3 fruit fly cellular contexts compared by ENCODE assay signal in the genomic region with DNA sequence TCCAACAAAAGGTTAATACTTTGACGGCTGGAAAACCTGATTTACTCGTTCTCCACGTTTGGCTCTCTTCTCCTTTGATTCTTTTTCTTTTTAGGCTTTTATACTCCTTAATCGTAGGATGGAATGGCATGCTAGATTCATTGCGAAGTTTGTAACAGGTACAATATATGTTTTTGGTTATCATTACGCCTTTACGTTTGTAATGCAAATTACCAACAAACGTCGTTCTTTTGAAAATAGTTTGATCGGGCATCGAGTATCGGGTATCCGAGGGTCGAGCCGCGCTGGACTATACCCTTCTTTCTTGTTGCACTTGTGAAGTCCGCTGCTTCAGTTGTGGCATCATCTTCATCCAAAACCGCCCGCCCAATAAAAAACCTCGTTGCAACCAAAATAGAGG.
TF ChIP-seq lines count a peak whose summit lies in the region.

No protein-coding gene starts in this region.

TF ChIP-seq in whole organism, embryonic, 481 proteins besides CTCF, POLR2A, EP300 and RAD21 (continued from another document and continues in another):
- TF ChIP-seq CG9932 (GFP tag; IDR thresholded peaks at IDR 0.05; lab: Robert Waterston, UW) (no peak), ci (GFP tag; IDR thresholded peaks at IDR 0.05; lab: Robert Waterston, UW) (peak; percentile 64; the same call in 2 of the 3 replicates), CG33557 (GFP tag; optimal IDR thresholded peaks at IDR 0.05; lab: Kevin White, UChicago) (peak; percentile 7), lbe (GFP tag; optimal IDR thresholded peaks at IDR 0.05; lab: Kevin White, UChicago) (peak; percentile 72), CG31441 (GFP tag; IDR thresholded peaks at IDR 0.05; lab: Robert Waterston, UW) (0 out of 2 replicates have a peak, but pooled peaks have one; percentile 12), Optix (GFP tag; IDR thresholded peaks at IDR 0.05; lab: Robert Waterston, UW) (0 out of 3 replicates have a peak, but pooled peaks have one; percentile 9), PHDP (tag; optimal IDR thresholded peaks at IDR 0.05; lab: Kevin White, UChicago) (peak; percentile 5), CG14441 (GFP tag; IDR thresholded peaks at IDR 0.05; lab: Robert Waterston, UW) (no peak), CG3281 (GFP tag; optimal IDR thresholded peaks at IDR 0.05; lab: Kevin White, UChicago) (no peak), dmrt11E (tag; optimal IDR thresholded peaks at IDR 0.05; lab: Kevin White, UChicago) (peak; percentile 21), CG18599 (GFP tag; optimal IDR thresholded peaks at IDR 0.05; lab: Kevin White, UChicago) (no peak), Abd-B (GFP tag; optimal IDR thresholded peaks at IDR 0.05; lab: Kevin White, UChicago) (no peak), sens (GFP tag; lab: Kevin White, UChicago) (peak; percentile 72), Xrp1 (GFP tag; IDR thresholded peaks at IDR 0.05; lab: Robert Waterston, UW) (peak; percentile 70), gem (tag; optimal IDR thresholded peaks at IDR 0.05; lab: Kevin White, UChicago) (peak; percentile 18), CG2712 (tag; optimal IDR thresholded peaks at IDR 0.05; lab: Kevin White, UChicago) (peak; percentile 41), unpg (GFP tag; optimal IDR thresholded peaks at IDR 0.05; lab: Kevin White, UChicago) (peak; percentile 2), Hand (GFP tag; optimal IDR thresholded peaks at IDR 0.05; lab: Kevin White, UChicago) (no peak), prd (optimal IDR thresholded peaks at IDR 0.05; lab: Kevin White, UChicago) (no peak), prd (GFP tag; IDR thresholded peaks at IDR 0.05; lab: Robert Waterston, UW) (peak; percentile 22; the same call in 1 of the 3 replicates), phol (tag; optimal IDR thresholded peaks at IDR 0.05; lab: Kevin White, UChicago) (peak; percentile 9), corto (GFP tag; optimal IDR thresholded peaks at IDR 0.05; lab: Kevin White, UChicago) (peak; percentile 69), CG17359 (tag; optimal IDR thresholded peaks at IDR 0.05; lab: Kevin White, UChicago) (peak; percentile 6), CG18262 (tag; optimal IDR thresholded peaks at IDR 0.05; lab: Kevin White, UChicago) (peak; percentile 42), nmo (GFP tag; optimal IDR thresholded peaks at IDR 0.05; lab: Kevin White, UChicago) (peak; percentile 8), CG10979 (tag; optimal IDR thresholded peaks at IDR 0.05; lab: Kevin White, UChicago) (peak; percentile 34), CG11504 (tag; optimal IDR thresholded peaks at IDR 0.05; lab: Kevin White, UChicago) (peak; percentile 7), Dp (GFP tag; optimal IDR thresholded peaks at IDR 0.05; lab: Kevin White, UChicago) (no peak), btn (GFP tag; optimal IDR thresholded peaks at IDR 0.05; lab: Kevin White, UChicago) (no peak), CG12391 (tag; optimal IDR thresholded peaks at IDR 0.05; lab: Kevin White, UChicago) (peak; percentile 3), CG14050 (GFP tag; IDR thresholded peaks at IDR 0.05; lab: Robert Waterston, UW) (no peak), CG17829 (tag; optimal IDR thresholded peaks at IDR 0.05; lab: Kevin White, UChicago) (peak; percentile 16), Drgx (GFP tag; IDR thresholded peaks at IDR 0.05; lab: Robert Waterston, UW) (peak; percentile 89), CG1603 (tag; optimal IDR thresholded peaks at IDR 0.05; lab: Kevin White, UChicago) (peak; percentile 39), grau (tag; optimal IDR thresholded peaks at IDR 0.05; lab: Kevin White, UChicago) (peak; percentile 3), odd (GFP tag; optimal IDR thresholded peaks at IDR 0.05; lab: Kevin White, UChicago) (no peak), CG2199 (GFP tag; IDR thresholded peaks at IDR 0.05; lab: Robert Waterston, UW) (0 out of 3 replicates have a peak, but pooled peaks have one; percentile 15), CG12219 (GFP tag; optimal IDR thresholded peaks at IDR 0.05; lab: Kevin White, UChicago) (no peak), CG6689 (GFP tag; IDR thresholded peaks at IDR 0.05; lab: Robert Waterston, UW) (0 out of 2 replicates have a peak, but pooled peaks have one; percentile 36), ara (GFP tag; IDR thresholded peaks at IDR 0.05; lab: Robert Waterston, UW) (peak; percentile 37; the same call in 1 of the 2 replicates), dysf (GFP tag; IDR thresholded peaks at IDR 0.05; lab: Robert Waterston, UW) (0 out of 3 replicates have a peak, but pooled peaks have one; percentile 20)

TF ChIP-seq in whole organism, prepupa, 60 proteins besides CTCF, POLR2A, EP300 and RAD21 (continued from another document):
- TF ChIP-seq fd59A (GFP tag; optimal IDR thresholded peaks at IDR 0.05; lab: Kevin White, UChicago) (peak; percentile 82), pdm3 (GFP tag; optimal IDR thresholded peaks at IDR 0.05; lab: Kevin White, UChicago) (peak; percentile 91), CG1621 (tag; optimal IDR thresholded peaks at IDR 0.05; lab: Kevin White, UChicago) (peak; percentile 88), svp (GFP tag; lab: Kevin White, UChicago) (peak; percentile 94), Sox102F (GFP tag; optimal IDR thresholded peaks at IDR 0.05; lab: Kevin White, UChicago) (peak; percentile 92), cyc (GFP tag; optimal IDR thresholded peaks at IDR 0.05; lab: Kevin White, UChicago) (peak; percentile 89), lz (GFP tag; optimal IDR thresholded peaks at IDR 0.05; lab: Kevin White, UChicago) (peak; percentile 89), CG8119 (GFP tag; IDR thresholded peaks at IDR 0.05; lab: Robert Waterston, UW) (peak; percentile 85), Sox15 (GFP tag; optimal IDR thresholded peaks at IDR 0.05; lab: Kevin White, UChicago) (peak; percentile 74), Hr4 (GFP tag; optimal IDR thresholded peaks at IDR 0.05; lab: Kevin White, UChicago) (peak; percentile 64), esn (GFP tag; optimal IDR thresholded peaks at IDR 0.05; lab: Kevin White, UChicago) (peak; percentile 92), dac (GFP tag; optimal IDR thresholded peaks at IDR 0.05; lab: Kevin White, UChicago) (peak; percentile 61), CG11294 (GFP tag; IDR thresholded peaks at IDR 0.05; lab: Robert Waterston, UW) (peak; percentile 62), Blimp-1 (GFP tag; optimal IDR thresholded peaks at IDR 0.05; lab: Kevin White, UChicago) (peak; percentile 60), CG3032 (tag; optimal IDR thresholded peaks at IDR 0.05; lab: Kevin White, UChicago) (peak; percentile 88), Met (GFP tag; optimal IDR thresholded peaks at IDR 0.05; lab: Kevin White, UChicago) (peak; percentile 93), CG32006 (GFP tag; optimal IDR thresholded peaks at IDR 0.05; lab: Kevin White, UChicago) (peak; percentile 86), CG8632 (GFP tag; optimal IDR thresholded peaks at IDR 0.05; lab: Kevin White, UChicago) (peak; percentile 82), Hr38 (GFP tag; optimal IDR thresholded peaks at IDR 0.05; lab: Kevin White, UChicago) (no peak), topi (GFP tag; optimal IDR thresholded peaks at IDR 0.05; lab: Kevin White, UChicago) (peak; percentile 92), Smox (GFP tag; optimal IDR thresholded peaks at IDR 0.05; lab: Kevin White, UChicago) (peak; percentile 87), CG3919 (GFP tag; optimal IDR thresholded peaks at IDR 0.05; lab: Kevin White, UChicago) (peak; percentile 93), CG34406 (GFP tag; optimal IDR thresholded peaks at IDR 0.05; lab: Kevin White, UChicago) (peak; percentile 83), vri (GFP tag; optimal IDR thresholded peaks at IDR 0.05; lab: Kevin White, UChicago) (peak; percentile 86), Gug (GFP tag; IDR thresholded peaks at IDR 0.05; lab: Robert Waterston, UW) (peak; percentile 81), salr (GFP tag; optimal IDR thresholded peaks at IDR 0.05; lab: Kevin White, UChicago) (peak; percentile 76 to 85), Hr39 (GFP tag; optimal IDR thresholded peaks at IDR 0.05; lab: Kevin White, UChicago) (peak; percentile 89), Eip78C (GFP tag; lab: Kevin White, UChicago) (peak; percentile 98), CG6163 (GFP tag; IDR thresholded peaks at IDR 0.05; lab: Robert Waterston, UW) (peak; percentile 94), CG4318 (GFP tag; optimal IDR thresholded peaks at IDR 0.05; lab: Kevin White, UChicago) (peak; percentile 58), fd85E (GFP tag; optimal IDR thresholded peaks at IDR 0.05; lab: Kevin White, UChicago) (peak; percentile 65), CG6808 (GFP tag; optimal IDR thresholded peaks at IDR 0.05; lab: Kevin White, UChicago) (peak; percentile 84), CG6276 (GFP tag; optimal IDR thresholded peaks at IDR 0.05; lab: Kevin White, UChicago) (peak; percentile 71), CG6792 (GFP tag; optimal IDR thresholded peaks at IDR 0.05; lab: Kevin White, UChicago) (peak; percentile 91), fkh (GFP tag; optimal IDR thresholded peaks at IDR 0.05; lab: Kevin White, UChicago) (no peak), CG8319 (GFP tag; optimal IDR thresholded peaks at IDR 0.05; lab: Kevin White, UChicago) (peak; percentile 81), CG11902 (GFP tag; optimal IDR thresholded peaks at IDR 0.05; lab: Kevin White, UChicago) (peak; percentile 77), Eip75B (GFP tag; optimal IDR thresholded peaks at IDR 0.05; lab: Kevin White, UChicago) (peak; percentile 91), achi (GFP tag; optimal IDR thresholded peaks at IDR 0.05; lab: Kevin White, UChicago) (peak; percentile 86), Ets96B (tag; optimal IDR thresholded peaks at IDR 0.05; lab: Kevin White, UChicago) (peak; percentile 89)

TF ChIP-seq in whole organism, wandering third instar larva, 38 proteins besides CTCF, POLR2A, EP300 and RAD21 (continued from another document):
- TF ChIP-seq Rel (GFP tag; optimal IDR thresholded peaks at IDR 0.05; lab: Kevin White, UChicago), result peak; percentile 52
- TF ChIP-seq Rel (tag; optimal IDR thresholded peaks at IDR 0.05; lab: Kevin White, UChicago), result no peak
- peak in 1 of 2 experiments; percentile 90 for TF ChIP-seq foxo (GFP tag; optimal IDR thresholded peaks at IDR 0.05; lab: Kevin White, UChicago)
- no peak for TF ChIP-seq Abd-B (GFP tag; optimal IDR thresholded peaks at IDR 0.05; lab: Kevin White, UChicago)
- TF ChIP-seq CG9705 (GFP tag; optimal IDR thresholded peaks at IDR 0.05; lab: Kevin White, UChicago), result no peak
- peak; percentile 90 for TF ChIP-seq fru (GFP tag; optimal IDR thresholded peaks at IDR 0.05; lab: Kevin White, UChicago)
- TF ChIP-seq rgr (GFP tag; optimal IDR thresholded peaks at IDR 0.05; lab: Kevin White, UChicago), result peak; percentile 86
- TF ChIP-seq N (GFP tag; optimal IDR thresholded peaks at IDR 0.05; lab: Kevin White, UChicago), result no peak
- TF ChIP-seq ey (GFP tag; optimal IDR thresholded peaks at IDR 0.05; lab: Kevin White, UChicago), result peak; percentile 89
- TF ChIP-seq dsf (GFP tag; optimal IDR thresholded peaks at IDR 0.05; lab: Kevin White, UChicago; ENCODE audit: borderline replicate concordance), result no peak
- TF ChIP-seq jim (GFP tag; optimal IDR thresholded peaks at IDR 0.05; lab: Kevin White, UChicago), result no peak
- TF ChIP-seq Sp1 (GFP tag; optimal IDR thresholded peaks at IDR 0.05; lab: Kevin White, UChicago), result peak; percentile 69
- TF ChIP-seq lola (GFP tag; optimal IDR thresholded peaks at IDR 0.05; lab: Kevin White, UChicago), result no peak
